Fruit fly (Drosophila melanogaster): ENCODE results near the gene CG6683.

CG6683 gene

DNA sequence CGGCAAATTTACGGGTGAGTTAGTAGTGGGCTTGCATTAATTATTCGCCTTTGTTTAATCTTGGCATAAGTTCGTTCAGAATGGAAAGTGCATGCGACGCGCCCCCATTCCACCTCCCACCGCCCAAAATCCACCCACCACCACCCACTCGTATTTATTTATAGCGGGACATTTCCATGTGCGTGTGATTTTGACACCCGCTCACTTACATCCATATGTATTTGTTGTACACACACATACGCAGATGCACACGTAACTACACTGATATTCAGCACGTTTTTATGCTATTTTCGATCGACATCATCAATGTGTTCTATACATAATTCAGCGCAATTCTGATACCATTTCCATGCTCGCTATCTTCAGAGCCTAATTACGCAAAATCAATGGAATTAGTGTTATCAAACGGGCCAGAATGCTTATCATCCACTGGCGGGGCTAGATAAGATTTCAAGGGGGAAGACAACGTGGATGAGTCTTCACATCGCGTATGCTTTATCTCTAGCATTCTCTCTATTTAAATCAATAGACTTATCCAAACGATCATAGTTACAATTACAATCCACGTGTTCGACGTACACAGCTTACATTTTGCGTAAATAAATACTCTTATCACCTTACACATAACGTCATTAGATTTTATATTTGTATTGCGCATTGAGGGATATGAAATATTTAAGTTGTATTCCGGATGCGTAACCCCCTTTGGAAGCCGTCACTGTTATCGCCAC, 11.1 kb upstream of the CG6683 start (continued):
- TF ChIP-seq lola (GFP tag; optimal IDR thresholded peaks at IDR 0.05) (no peak), Dif (GFP tag; optimal IDR thresholded peaks at IDR 0.05; ENCODE audit: partially characterized antibody) (no peak), Mio (GFP tag; optimal IDR thresholded peaks at IDR 0.05) (no peak), Vsx2 (GFP tag; optimal IDR thresholded peaks at IDR 0.05; ENCODE audit: partially characterized antibody) (no peak), psq (GFP tag; optimal IDR thresholded peaks at IDR 0.05) (peak; percentile 13), h (GFP tag; optimal IDR thresholded peaks at IDR 0.05) (peak; percentile 58), usp (GFP tag; optimal IDR thresholded peaks at IDR 0.05) (no peak), sage (GFP tag; optimal IDR thresholded peaks at IDR 0.05) (no peak), dmrt93B (GFP tag; optimal IDR thresholded peaks at IDR 0.05) (no peak), CrebA (GFP tag; optimal IDR thresholded peaks at IDR 0.05; ENCODE audit: borderline replicate concordance) (no peak), Hr78 (GFP tag; optimal IDR thresholded peaks at IDR 0.05) (no peak)

DNA sequence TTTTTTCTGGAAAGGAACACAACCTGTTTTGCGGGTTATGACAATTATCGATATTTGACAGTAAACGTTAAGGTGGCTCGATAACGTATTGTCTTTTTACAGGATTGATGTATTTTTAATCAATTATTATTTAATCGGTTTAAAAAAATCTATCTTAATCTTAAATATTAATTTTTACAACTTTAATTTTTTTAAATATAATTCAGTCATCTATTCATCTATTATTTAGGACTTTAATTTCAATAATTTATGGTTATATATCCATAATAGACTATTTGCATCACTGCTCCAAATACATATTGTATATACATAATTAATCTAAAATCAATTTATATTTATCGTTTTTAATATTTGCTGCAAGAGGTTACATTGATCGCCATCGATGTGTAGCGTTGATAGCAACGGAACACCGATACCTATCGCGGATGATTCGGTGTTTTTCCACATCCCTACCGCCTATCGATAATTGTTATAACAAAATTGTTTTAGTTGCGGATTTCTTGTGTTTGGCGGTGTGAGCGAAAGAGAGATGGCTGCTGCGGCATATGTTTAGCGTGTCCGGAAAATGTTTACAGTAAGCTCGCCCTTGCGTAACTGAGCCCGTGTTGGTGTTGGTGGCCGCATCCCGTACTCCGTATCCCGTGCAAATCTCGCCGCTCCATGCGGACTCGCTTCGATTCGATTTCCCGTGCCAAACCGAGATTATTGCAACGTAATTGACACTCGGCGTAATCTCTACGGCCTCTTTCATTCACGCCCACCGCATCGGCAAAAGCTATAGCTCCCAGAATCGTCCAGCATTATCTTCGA, 10.3 kb upstream of the CG6683 start, which contains the start of the genes GstO1 and foi:
TSS of gene GstO1 (minus strand) at position 51 of the 810 bp plus-strand sequence.
TSS of gene foi (plus strand) at position 429 of the 810 bp plus-strand sequence.
- TF ChIP-seq Jra (GFP tag; optimal IDR thresholded peaks at IDR 0.05) (no peak), Dif (GFP tag; optimal IDR thresholded peaks at IDR 0.05; ENCODE audit: partially characterized antibody) (peak; percentile 19), foxo (GFP tag; optimal IDR thresholded peaks at IDR 0.05) (peak in 1 of 2 experiments; percentile 42), rgr (GFP tag; optimal IDR thresholded peaks at IDR 0.05) (peak; percentile 31), Hnf4 (GFP tag; optimal IDR thresholded peaks at IDR 0.05) (peak; percentile 33), jim (GFP tag; optimal IDR thresholded peaks at IDR 0.05) (no peak), psq (GFP tag; optimal IDR thresholded peaks at IDR 0.05) (peak; percentile 35), Sp1 (GFP tag; optimal IDR thresholded peaks at IDR 0.05) (peak; percentile 21), dl (GFP tag; optimal IDR thresholded peaks at IDR 0.05; ENCODE audit: insufficient read depth in 1 of 2, partially characterized antibody in 2 of 2) (no peak), Rel (GFP tag; optimal IDR thresholded peaks at IDR 0.05) (no peak), Rel (tag; optimal IDR thresholded peaks at IDR 0.05) (peak; percentile 12), brk (GFP tag; optimal IDR thresholded peaks at IDR 0.05) (no peak), fru (GFP tag; optimal IDR thresholded peaks at IDR 0.05) (peak; percentile 33), Hr83 (GFP tag; optimal IDR thresholded peaks at IDR 0.05; ENCODE audit: poor library complexity, severe bottlenecking) (peak; percentile 83), usp (GFP tag; optimal IDR thresholded peaks at IDR 0.05) (no peak), N (GFP tag; optimal IDR thresholded peaks at IDR 0.05) (no peak), woc (GFP tag; optimal IDR thresholded peaks at IDR 0.05) (no peak), HLH106 (tag; optimal IDR thresholded peaks at IDR 0.05) (peak; percentile 52), CrebA (GFP tag; optimal IDR thresholded peaks at IDR 0.05; ENCODE audit: borderline replicate concordance) (no peak), Dfd (GFP tag; optimal IDR thresholded peaks at IDR 0.05) (no peak), Vsx2 (GFP tag; optimal IDR thresholded peaks at IDR 0.05; ENCODE audit: partially characterized antibody) (no peak), CG32264 (GFP tag; optimal IDR thresholded peaks at IDR 0.05) (no peak), OdsH (GFP tag; optimal IDR thresholded peaks at IDR 0.05) (no peak), tai (GFP tag; optimal IDR thresholded peaks at IDR 0.05) (no peak), br (GFP tag; optimal IDR thresholded peaks at IDR 0.05) (no peak), dsf (GFP tag; optimal IDR thresholded peaks at IDR 0.05; ENCODE audit: borderline replicate concordance) (no peak), sv (GFP tag; optimal IDR thresholded peaks at IDR 0.05) (peak; percentile 18), GATAd (GFP tag; optimal IDR thresholded peaks at IDR 0.05) (no peak), Hr78 (GFP tag; optimal IDR thresholded peaks at IDR 0.05) (no peak), sage (GFP tag; optimal IDR thresholded peaks at IDR 0.05) (peak; percentile 17), CG9705 (GFP tag; optimal IDR thresholded peaks at IDR 0.05) (no peak), ey (GFP tag; optimal IDR thresholded peaks at IDR 0.05) (no peak), dmrt93B (GFP tag; optimal IDR thresholded peaks at IDR 0.05) (no peak), Abd-B (GFP tag; optimal IDR thresholded peaks at IDR 0.05) (no peak), pan (optimal IDR thresholded peaks at IDR 0.05) (no peak), lola (GFP tag; optimal IDR thresholded peaks at IDR 0.05) (no peak), Mio (GFP tag; optimal IDR thresholded peaks at IDR 0.05) (no peak), Myc (optimal IDR thresholded peaks at IDR 0.05) (no peak), h (GFP tag; optimal IDR thresholded peaks at IDR 0.05) (peak; percentile 45)

Measured in whole organism, wandering third instar larva.